Fruit fly (Drosophila melanogaster) whole organism, prepupa: ENCODE data around the gene CG15418.
A peak's percentile ranks its signal among the peaks of the same experiment; 100 is the strongest.

ENCODE experiments used
- CG10631 ChIP-seq: fragments of 200-800 bp; sonication (Bioruptor generic); optimal IDR thresholded peaks from 2 replicates; lab custom pipeline; 2016; ENCODE audit warnings: missing biosample characterization, missing genetic modification characterization
- CG10669 ChIP-seq: fragments of 200-800 bp; sonication (Bioruptor generic); optimal IDR thresholded peaks from 3 replicates; lab custom pipeline; 2018; ENCODE audit warnings: missing biosample characterization, mild to moderate bottlenecking, missing genetic modification characterization, moderate library complexity
- CG11294 ChIP-seq: fragments of 200-800 bp; sonication (Bioruptor generic); IDR thresholded peaks from 2 replicates; pipeline ENCODE4 v1.3.6; 2022; ENCODE audit warnings: missing biosample characterization, missing genetic modification characterization
- CG11762 ChIP-seq: fragments of 200-800 bp; sonication (Bioruptor generic); optimal IDR thresholded peaks from 3 replicates; lab custom pipeline; 2016; ENCODE audit warnings: missing biosample characterization, missing genetic modification characterization; ENCODE audit not compliant: insufficient read depth
- CG11902 ChIP-seq: fragments of 200-800 bp; sonication (Bioruptor generic); optimal IDR thresholded peaks from 3 replicates; lab custom pipeline; 2016; ENCODE audit warnings: missing biosample characterization, missing genetic modification characterization
- CG15336 ChIP-seq: fragments of 200-800 bp; sonication (Bioruptor generic); IDR thresholded peaks from 2 replicates; pipeline ENCODE4 v1.3.6; 2022; ENCODE audit warnings: missing biosample characterization, missing genetic modification characterization
- CG16779 ChIP-seq: fragments of 200-800 bp; sonication (Bioruptor generic); optimal IDR thresholded peaks from 3 replicates; lab custom pipeline; 2017; ENCODE audit warnings: missing biosample characterization, mild to moderate bottlenecking, missing genetic modification characterization
- CG31627 ChIP-seq: fragments of 200-800 bp; sonication (Bioruptor generic); optimal IDR thresholded peaks from 3 replicates; lab custom pipeline; 2016; ENCODE audit warnings: missing biosample characterization, missing genetic modification characterization
- CG32006 ChIP-seq: fragments of 200-800 bp; sonication (Bioruptor generic); optimal IDR thresholded peaks from 3 replicates; lab custom pipeline; 2017; ENCODE audit warnings: missing biosample characterization, mild to moderate bottlenecking, missing genetic modification characterization
- CG34406 ChIP-seq: fragments of 200-800 bp; sonication (Bioruptor generic); optimal IDR thresholded peaks from 3 replicates; lab custom pipeline; 2016; ENCODE audit warnings: missing biosample characterization, missing genetic modification characterization
- CG4318 ChIP-seq: fragments of 200-800 bp; sonication (Bioruptor generic); optimal IDR thresholded peaks from 3 replicates; lab custom pipeline; 2017; ENCODE audit warnings: missing biosample characterization, mild to moderate bottlenecking, missing genetic modification characterization
- CG6163 ChIP-seq: fragments of 200-800 bp; sonication (Bioruptor generic); IDR thresholded peaks from 3 replicates; pipeline ENCODE4 v1.3.6; 2022; ENCODE audit warnings: missing biosample characterization, missing genetic modification characterization
- CG6792 ChIP-seq: fragments of 200-800 bp; sonication (Bioruptor generic); optimal IDR thresholded peaks from 3 replicates; lab custom pipeline; 2016; ENCODE audit warnings: missing biosample characterization, missing genetic modification characterization
- CG7368 ChIP-seq: fragments of 200-800 bp; sonication (Bioruptor generic); optimal IDR thresholded peaks from 3 replicates; lab custom pipeline; 2016; ENCODE audit warnings: missing biosample characterization, missing genetic modification characterization
- CG8319 ChIP-seq: fragments of 200-800 bp; sonication (Bioruptor generic); optimal IDR thresholded peaks from 3 replicates; lab custom pipeline; 2016; ENCODE audit warnings: missing biosample characterization, missing genetic modification characterization
- CG8632 ChIP-seq: fragments of 200-800 bp; sonication (Bioruptor generic); optimal IDR thresholded peaks from 3 replicates; lab custom pipeline; 2016; ENCODE audit warnings: missing biosample characterization, missing genetic modification characterization
- CG9139 ChIP-seq: fragments of 200-800 bp; sonication (Bioruptor generic); optimal IDR thresholded peaks from 3 replicates; lab custom pipeline; 2017; ENCODE audit warnings: missing biosample characterization, mild to moderate bottlenecking, missing genetic modification characterization
- Eip75B ChIP-seq: fragments of 200-800 bp; sonication (Bioruptor generic); optimal IDR thresholded peaks from 3 replicates; lab custom pipeline; 2016; ENCODE audit warnings: missing biosample characterization, missing genetic modification characterization
- Eip78C ChIP-seq: fragments of 200-800 bp; sonication (Bioruptor generic); peaks from one replicate; lab custom pipeline; 2016; ENCODE audit warnings: missing biosample characterization, missing genetic modification characterization
- Eip93F ChIP-seq: fragments of 200-800 bp; sonication (Bioruptor generic); optimal IDR thresholded peaks from 2 replicates; lab custom pipeline; 2016; ENCODE audit warnings: missing biosample characterization, mild to moderate bottlenecking, missing genetic modification characterization
- Ets21C ChIP-seq: fragments of 200-800 bp; sonication (Bioruptor generic); optimal IDR thresholded peaks from 3 replicates; lab custom pipeline; 2016; ENCODE audit warnings: missing biosample characterization, missing genetic modification characterization
- Ets96B ChIP-seq: fragments of 200-800 bp; optimal IDR thresholded peaks from 2 replicates; lab custom pipeline; 2019; ENCODE audit warnings: missing biosample characterization, mild to moderate bottlenecking, missing genetic modification characterization, moderate library complexity
- Gug ChIP-seq: fragments of 200-800 bp; sonication (Bioruptor generic); IDR thresholded peaks from 2 replicates; pipeline ENCODE4 v1.3.6; 2022; ENCODE audit warnings: missing biosample characterization, missing genetic modification characterization
- Hr4 ChIP-seq: fragments of 200-800 bp; sonication (Bioruptor generic); optimal IDR thresholded peaks from 3 replicates; lab custom pipeline; 2016; ENCODE audit warnings: missing biosample characterization, missing genetic modification characterization
- Lpt ChIP-seq: fragments of 200-800 bp; sonication (Bioruptor generic); optimal IDR thresholded peaks from 3 replicates; lab custom pipeline; 2016; ENCODE audit warnings: missing biosample characterization, missing genetic modification characterization
- Met ChIP-seq: fragments of 200-800 bp; sonication (Bioruptor generic); optimal IDR thresholded peaks from 3 replicates; lab custom pipeline; 2016; ENCODE audit warnings: missing biosample characterization, missing genetic modification characterization
- OdsH ChIP-seq: fragments of 200-800 bp; sonication (Bioruptor generic); optimal IDR thresholded peaks from 3 replicates; lab custom pipeline; 2016; ENCODE audit warnings: missing biosample characterization, missing genetic modification characterization
- Smox ChIP-seq: fragments of 200-800 bp; sonication (Bioruptor generic); optimal IDR thresholded peaks from 3 replicates; lab custom pipeline; 2016; ENCODE audit warnings: missing biosample characterization, missing genetic modification characterization
- Sox102F ChIP-seq: fragments of 200-800 bp; sonication (Bioruptor generic); optimal IDR thresholded peaks from 2 replicates; lab custom pipeline; 2016; ENCODE audit warnings: missing biosample characterization, mild to moderate bottlenecking, missing genetic modification characterization
- Sox14 ChIP-seq: fragments of 200-800 bp; sonication (Bioruptor generic); optimal IDR thresholded peaks from 3 replicates; lab custom pipeline; 2016; ENCODE audit warnings: missing biosample characterization, missing genetic modification characterization
- Sox15 ChIP-seq: fragments of 200-800 bp; sonication (Bioruptor generic); optimal IDR thresholded peaks from 3 replicates; lab custom pipeline; 2016; ENCODE audit warnings: missing biosample characterization, missing genetic modification characterization
- achi ChIP-seq: fragments of 200-800 bp; sonication (Bioruptor generic); optimal IDR thresholded peaks from 3 replicates; lab custom pipeline; 2016; ENCODE audit warnings: missing biosample characterization, missing genetic modification characterization
- acj6 ChIP-seq: fragments of 200-800 bp; sonication (Bioruptor generic); optimal IDR thresholded peaks from 3 replicates; lab custom pipeline; 2016; ENCODE audit warnings: missing biosample characterization, missing genetic modification characterization
- cyc ChIP-seq: fragments of 200-800 bp; sonication (Bioruptor generic); optimal IDR thresholded peaks from 3 replicates; lab custom pipeline; 2016; ENCODE audit warnings: missing biosample characterization, missing genetic modification characterization
- dac ChIP-seq: fragments of 200-800 bp; sonication (Bioruptor generic); optimal IDR thresholded peaks from 2 replicates; lab custom pipeline; 2017; ENCODE audit warnings: missing biosample characterization, mild to moderate bottlenecking, missing genetic modification characterization
- dsx ChIP-seq: fragments of 200-800 bp; optimal IDR thresholded peaks from 3 replicates; lab custom pipeline; 2019; ENCODE audit warnings: missing biosample characterization, mild to moderate bottlenecking, missing genetic modification characterization, moderate library complexity; ENCODE audit not compliant: poor library complexity, severe bottlenecking
- eg ChIP-seq: fragments of 200-800 bp; sonication (Bioruptor generic); IDR thresholded peaks from 3 replicates; pipeline ENCODE4 v1.3.6; 2022; ENCODE audit warnings: missing biosample characterization, missing genetic modification characterization
- esn ChIP-seq: fragments of 200-800 bp; sonication (Bioruptor generic); optimal IDR thresholded peaks from 2 replicates; lab custom pipeline; 2016; ENCODE audit warnings: missing biosample characterization, mild to moderate bottlenecking, missing genetic modification characterization, moderate library complexity
- fd59A ChIP-seq: fragments of 200-800 bp; sonication (Bioruptor generic); optimal IDR thresholded peaks from 2 replicates; lab custom pipeline; 2017; ENCODE audit warnings: missing biosample characterization, mild to moderate bottlenecking, missing genetic modification characterization, missing genetic modification reagents
- fd85E ChIP-seq: fragments of 200-800 bp; sonication (Bioruptor generic); optimal IDR thresholded peaks from 3 replicates; lab custom pipeline; 2016; ENCODE audit warnings: missing biosample characterization, missing genetic modification characterization
- fkh ChIP-seq: fragments of 200-800 bp; sonication (Bioruptor generic); optimal IDR thresholded peaks from 3 replicates; lab custom pipeline; 2017; ENCODE audit warnings: missing biosample characterization, mild to moderate bottlenecking, missing genetic modification characterization, moderate library complexity
- net ChIP-seq: fragments of 200-800 bp; sonication (Bioruptor generic); optimal IDR thresholded peaks from 3 replicates; lab custom pipeline; 2016; ENCODE audit warnings: missing biosample characterization, missing genetic modification characterization
- pdm3 ChIP-seq: fragments of 200-800 bp; sonication (Bioruptor generic); optimal IDR thresholded peaks from 3 replicates; lab custom pipeline; 2016; ENCODE audit warnings: missing biosample characterization, missing genetic modification characterization
- salr ChIP-seq, 2 experiments: fragments of 200-800 bp; sonication (Bioruptor generic); optimal IDR thresholded peaks; 3 replicates each; lab custom pipeline; 2016 to 2018; ENCODE audit warnings: missing biosample characterization in 2 of 2, missing genetic modification characterization in 2 of 2, mild to moderate bottlenecking in 1 of 2
- spab ChIP-seq: fragments of 200-800 bp; sonication (Bioruptor generic); optimal IDR thresholded peaks from 2 replicates; lab custom pipeline; 2017; ENCODE audit warnings: missing biosample characterization, mild to moderate bottlenecking, missing genetic modification characterization, missing genetic modification reagents
- ss ChIP-seq, 2 experiments: fragments of 200-800 bp; sonication (Bioruptor generic); optimal IDR thresholded peaks; 2 replicates in 1 of 2; 3 replicates in 1 of 2; lab custom pipeline; 2017 to 2018; ENCODE audit warnings: mild to moderate bottlenecking in 2 of 2, missing biosample characterization in 2 of 2, missing genetic modification characterization in 2 of 2, moderate library complexity in 1 of 2
- topi ChIP-seq: fragments of 200-800 bp; sonication (Bioruptor generic); optimal IDR thresholded peaks from 3 replicates; lab custom pipeline; 2016; ENCODE audit warnings: missing biosample characterization, missing genetic modification characterization
- vri ChIP-seq: fragments of 200-800 bp; sonication (Bioruptor generic); optimal IDR thresholded peaks from 3 replicates; lab custom pipeline; 2016; ENCODE audit warnings: missing biosample characterization, mild to moderate bottlenecking, missing genetic modification characterization

The CG15418 gene

DNA sequence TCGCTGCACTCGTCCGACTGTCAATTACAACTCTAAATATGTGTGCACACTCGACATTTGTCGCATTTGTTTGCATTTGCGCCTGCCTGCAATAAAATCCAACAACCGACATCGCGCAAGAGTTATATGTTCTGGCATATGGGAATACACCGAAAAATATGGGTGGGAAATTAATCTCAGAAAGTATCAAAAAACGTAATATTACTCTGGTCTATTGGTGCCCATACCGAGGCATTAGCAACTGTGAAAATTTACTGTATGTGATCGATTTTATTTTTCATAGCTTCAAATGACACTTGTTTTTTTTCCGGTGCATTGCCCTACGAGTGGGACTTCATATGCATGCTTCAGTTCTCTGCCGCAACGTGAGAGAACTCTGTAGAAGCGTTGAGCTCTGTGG lies 47.6 kb downstream of the CG15418 start (continued):
- TF ChIP-seq CG6163 (GFP tag; lab: Robert Waterston, UW) (peak; percentile 89), spab (no peak), CG34406 (GFP tag; lab: Kevin White, UChicago) (peak; percentile 35), cyc (GFP tag; lab: Kevin White, UChicago) (peak; percentile 41), OdsH (GFP tag; lab: Kevin White, UChicago) (peak; percentile 68), Ets96B (tag; lab: Kevin White, UChicago) (peak; percentile 58), ss (GFP tag; optimal IDR thresholded peaks at IDR 0.05; lab: Kevin White, UChicago) (no peak)

- TF ChIP-seq Sox102F (GFP tag; lab: Kevin White, UChicago) (peak; percentile 46), fd59A (peak; percentile 25), esn (GFP tag; lab: Kevin White, UChicago) (peak; percentile 50), Met (GFP tag; lab: Kevin White, UChicago) (peak; percentile 50), Eip75B (GFP tag; lab: Kevin White, UChicago) (peak; percentile 6), fd85E (no peak), CG10669 (GFP tag; lab: Kevin White, UChicago) (peak; percentile 48), Smox (GFP tag; lab: Kevin White, UChicago) (peak; percentile 45), pdm3 (GFP tag; lab: Kevin White, UChicago) (peak; percentile 48), Sox14 (GFP tag; lab: Kevin White, UChicago) (peak; percentile 50), CG11294 (GFP tag; lab: Robert Waterston, UW) (peak; percentile 38; the same call in 1 of the 2 replicates), vri (GFP tag; lab: Kevin White, UChicago) (peak; percentile 27), spab (no peak), Gug (GFP tag; lab: Robert Waterston, UW) (no peak), CG16779 (tag; lab: Kevin White, UChicago) (no peak), CG4318 (GFP tag; lab: Kevin White, UChicago) (peak; percentile 5), CG7368 (GFP tag; lab: Kevin White, UChicago) (no peak), acj6 (GFP tag; lab: Kevin White, UChicago) (peak; percentile 49), topi (peak; percentile 56), CG6163 (GFP tag; lab: Robert Waterston, UW) (peak; percentile 42; the same call in 2 of the 3 replicates), CG8319 (GFP tag; lab: Kevin White, UChicago) (no peak), CG34406 (GFP tag; lab: Kevin White, UChicago) (peak; percentile 26), Sox15 (GFP tag; lab: Kevin White, UChicago) (peak; percentile 30), CG11902 (GFP tag; lab: Kevin White, UChicago) (peak; percentile 25), achi (peak; percentile 22), dac (GFP tag; lab: Kevin White, UChicago) (no peak), fkh (GFP tag; lab: Kevin White, UChicago) (peak; percentile 76), CG15336 (GFP tag; lab: Robert Waterston, UW) (peak; percentile 63), ss (GFP tag; optimal IDR thresholded peaks at IDR 0.05; lab: Kevin White, UChicago) (no peak), Eip78C (peak; percentile 70), OdsH (GFP tag; lab: Kevin White, UChicago) (peak; percentile 45), CG6792 (peak; percentile 31), Lpt (GFP tag; lab: Kevin White, UChicago) (no peak), eg (GFP tag; lab: Robert Waterston, UW) (peak; percentile 63; the same call in 2 of the 3 replicates), Ets21C (GFP tag; lab: Kevin White, UChicago) (peak; percentile 40), salr (GFP tag; optimal IDR thresholded peaks at IDR 0.05; lab: Kevin White, UChicago) (no peak), cyc (GFP tag; lab: Kevin White, UChicago) (peak; percentile 57), CG11762 (peak; percentile 20), CG31627 (peak; percentile 69), CG8632 (GFP tag; lab: Kevin White, UChicago) (peak; percentile 5), net (GFP tag; lab: Kevin White, UChicago) (no peak), Eip93F (no peak), CG9139 (no peak), dsx (GFP tag; lab: Kevin White, UChicago) (no peak), Ets96B (tag; lab: Kevin White, UChicago) (peak; percentile 42), CG32006 (peak; percentile 60), CG10631 (GFP tag; lab: Kevin White, UChicago) (peak; percentile 6), Hr4 (peak; percentile 51)
These were observed 48.2 kb downstream of the CG15418 start for dm6 chr2L:3573172-3573755.
